Fruit fly (Drosophila melanogaster) whole organism, embryonic: ENCODE results near the gene PGAP2.

ENCODE experiments used
- Bteb2 ChIP-seq: fragments of 200-800 bp; sonication (Bioruptor generic); optimal IDR thresholded peaks from 2 replicates; lab custom pipeline; 2016; ENCODE audit warnings: missing biosample characterization, missing genetic modification characterization
- CG10147 ChIP-seq: fragments of 200-800 bp; sonication (Bioruptor generic); optimal IDR thresholded peaks from 2 replicates; lab custom pipeline; 2019; ENCODE audit warnings: missing biosample characterization, mild to moderate bottlenecking, missing genetic modification characterization, moderate library complexity
- CG10366 ChIP-seq: fragments of 200-800 bp; sonication (Bioruptor generic); IDR thresholded peaks from 2 replicates; pipeline ENCODE4 v1.3.6; 2022; ENCODE audit warnings: missing biosample characterization, missing genetic modification characterization
- CG10959 ChIP-seq: fragments of 200-800 bp; sonication (Bioruptor generic); IDR thresholded peaks from 2 replicates; pipeline ENCODE4 v1.3.6; 2022; ENCODE audit warnings: missing biosample characterization, missing genetic modification characterization
- CG12071 ChIP-seq: fragments of 200-800 bp; sonication (Bioruptor generic); optimal IDR thresholded peaks from 3 replicates; lab custom pipeline; 2018; ENCODE audit warnings: missing biosample characterization, mild to moderate bottlenecking, missing genetic modification characterization
- CG12104 ChIP-seq: fragments of 200-800 bp; sonication (Bioruptor generic); optimal IDR thresholded peaks from 3 replicates; lab custom pipeline; 2016; ENCODE audit warnings: missing biosample characterization, missing genetic modification characterization
- CG12155 ChIP-seq: fragments of 200-800 bp; sonication (Bioruptor generic); optimal IDR thresholded peaks from 3 replicates; lab custom pipeline; 2016; ENCODE audit warnings: missing biosample characterization, missing genetic modification characterization
- CG12942 ChIP-seq: fragments of 200-800 bp; sonication (Bioruptor generic); optimal IDR thresholded peaks from 3 replicates; lab custom pipeline; 2016; ENCODE audit warnings: missing biosample characterization, missing genetic modification characterization
- CG14014 ChIP-seq: fragments of 200-800 bp; sonication (Bioruptor generic); IDR thresholded peaks from 2 replicates; pipeline ENCODE4 v1.3.6; 2022; ENCODE audit warnings: missing biosample characterization, missing genetic modification characterization
- CG15479 ChIP-seq: fragments of 200-800 bp; sonication (Bioruptor generic); optimal IDR thresholded peaks from 3 replicates; lab custom pipeline; 2019; ENCODE audit warnings: missing biosample characterization, mild to moderate bottlenecking, missing genetic modification characterization, moderate library complexity
- CG17829 ChIP-seq: fragments of 200-800 bp; optimal IDR thresholded peaks from 2 replicates; lab custom pipeline; 2019; ENCODE audit warnings: missing biosample characterization, mild to moderate bottlenecking, missing genetic modification characterization, moderate library complexity
- CG2875 ChIP-seq: fragments of 200-800 bp; sonication (Bioruptor generic); optimal IDR thresholded peaks from 2 replicates; lab custom pipeline; 2017; ENCODE audit warnings: missing biosample characterization, mild to moderate bottlenecking, missing genetic modification characterization, missing genetic modification reagents
- CG31388 ChIP-seq: fragments of 200-800 bp; sonication (Bioruptor generic); optimal IDR thresholded peaks from 2 replicates; lab custom pipeline; 2016; ENCODE audit warnings: missing biosample characterization, missing genetic modification characterization
- CG31441 ChIP-seq: fragments of 200-800 bp; sonication (Bioruptor generic); IDR thresholded peaks from 2 replicates; pipeline ENCODE4 v1.3.6; 2022; ENCODE audit warnings: missing biosample characterization, missing genetic modification characterization
- CG4282 ChIP-seq: fragments of 200-800 bp; sonication (Bioruptor generic); optimal IDR thresholded peaks from 2 replicates; lab custom pipeline; 2016; ENCODE audit warnings: missing biosample characterization, missing genetic modification characterization
- CG4360 ChIP-seq: fragments of 200-800 bp; sonication (Bioruptor generic); IDR thresholded peaks from 2 replicates; pipeline ENCODE4 v1.3.6; 2022; ENCODE audit warnings: missing biosample characterization, missing genetic modification characterization
- CG6854 ChIP-seq: fragments of 200-800 bp; sonication (Bioruptor generic); optimal IDR thresholded peaks from 3 replicates; lab custom pipeline; 2017; ENCODE audit warnings: missing biosample characterization, mild to moderate bottlenecking, missing genetic modification characterization
- CG7372 ChIP-seq: fragments of 200-800 bp; sonication (Bioruptor generic); IDR thresholded peaks from 2 replicates; pipeline ENCODE4 v1.3.6; 2022; ENCODE audit warnings: missing biosample characterization, missing genetic modification characterization
- CG8924 ChIP-seq: fragments of 200-800 bp; optimal IDR thresholded peaks from 3 replicates; lab custom pipeline; 2019; ENCODE audit warnings: missing biosample characterization, mild to moderate bottlenecking, missing genetic modification characterization, moderate library complexity
- Chrac-16 ChIP-seq: fragments of 200-800 bp; sonication (Bioruptor generic); optimal IDR thresholded peaks from 3 replicates; lab custom pipeline; 2016; ENCODE audit warnings: missing biosample characterization, missing genetic modification characterization
- D19B ChIP-seq: fragments of 200-800 bp; sonication (Bioruptor generic); optimal IDR thresholded peaks from 2 replicates; lab custom pipeline; 2017; ENCODE audit warnings: missing biosample characterization, mild to moderate bottlenecking, missing genetic modification characterization
- Dad ChIP-seq: fragments of 200-800 bp; sonication (Bioruptor generic); optimal IDR thresholded peaks from 3 replicates; lab custom pipeline; 2016; ENCODE audit warnings: missing biosample characterization, missing genetic modification characterization
- Dbx ChIP-seq: fragments of 200-800 bp; sonication (Bioruptor generic); IDR thresholded peaks from 3 replicates; pipeline ENCODE4 v1.3.6; 2022; ENCODE audit warnings: missing biosample characterization, missing genetic modification characterization
- Dref ChIP-seq: fragments of 200-800 bp; sonication (Bioruptor generic); IDR thresholded peaks from 2 replicates; pipeline ENCODE4 v1.3.6; 2022; ENCODE audit warnings: missing biosample characterization, missing genetic modification characterization
- E2f2 ChIP-seq: fragments of 200-800 bp; sonication (Bioruptor generic); IDR thresholded peaks from 2 replicates; pipeline ENCODE4 v1.3.6; 2022; ENCODE audit warnings: missing biosample characterization, missing genetic modification characterization
- Elba2 ChIP-seq: fragments of 200-800 bp; sonication (Bioruptor generic); optimal IDR thresholded peaks from 3 replicates; lab custom pipeline; 2016; ENCODE audit warnings: missing biosample characterization, missing genetic modification characterization
- Hmr ChIP-seq: fragments of 200-800 bp; sonication (Bioruptor generic); optimal IDR thresholded peaks from 3 replicates; lab custom pipeline; 2017; ENCODE audit warnings: mild to moderate bottlenecking, missing biosample characterization, missing genetic modification reagents, missing genetic modification characterization
- Hr3 ChIP-seq: fragments of 200-800 bp; sonication (Bioruptor generic); optimal IDR thresholded peaks from 3 replicates; lab custom pipeline; 2016; ENCODE audit warnings: missing biosample characterization, missing genetic modification characterization
- Meics ChIP-seq: fragments of 200-800 bp; sonication (Bioruptor generic); optimal IDR thresholded peaks from 2 replicates; lab custom pipeline; 2017; ENCODE audit warnings: missing biosample characterization, mild to moderate bottlenecking, missing genetic modification characterization
- NC2β ChIP-seq: fragments of 200-800 bp; sonication (Bioruptor generic); optimal IDR thresholded peaks from 2 replicates; lab custom pipeline; 2016; ENCODE audit warnings: missing biosample characterization, missing genetic modification characterization
- Ravus ChIP-seq: fragments of 200-800 bp; sonication (Bioruptor generic); IDR thresholded peaks from 2 replicates; pipeline ENCODE4 v1.3.6; 2022; ENCODE audit warnings: missing biosample characterization, missing genetic modification characterization
- Rfx ChIP-seq: fragments of 200-800 bp; sonication (Bioruptor generic); IDR thresholded peaks from 2 replicates; pipeline ENCODE4 v1.3.6; 2022; ENCODE audit warnings: missing biosample characterization, missing genetic modification characterization
- Sin3A ChIP-seq: fragments of >200 bp; optimal IDR thresholded peaks from 2 replicates; lab custom pipeline; 2018
- YL-1 ChIP-seq: fragments of 200-800 bp; sonication (Bioruptor generic); optimal IDR thresholded peaks from 3 replicates; lab custom pipeline; 2017; ENCODE audit warnings: missing biosample characterization, mild to moderate bottlenecking, missing genetic modification characterization
- bbx ChIP-seq: fragments of 200-800 bp; sonication (Bioruptor generic); IDR thresholded peaks from 2 replicates; pipeline ENCODE4 v1.3.6; 2022; ENCODE audit warnings: missing biosample characterization, missing genetic modification characterization; ENCODE audit not compliant: partially characterized antibody
- cas ChIP-seq: fragments of 200-800 bp; sonication (Bioruptor generic); IDR thresholded peaks from 2 replicates; pipeline ENCODE4 v1.3.6; 2022; ENCODE audit warnings: missing biosample characterization, missing genetic modification characterization
- chn ChIP-seq: fragments of 200-800 bp; sonication (Bioruptor generic); optimal IDR thresholded peaks from 2 replicates; lab custom pipeline; 2016; ENCODE audit warnings: missing biosample characterization, missing genetic modification characterization
- en ChIP-seq: fragments of 200-800 bp; sonication (Bioruptor generic); optimal IDR thresholded peaks from 2 replicates; lab custom pipeline; 2016; ENCODE audit warnings: missing biosample characterization, missing genetic modification characterization
- ewg ChIP-seq: fragments of 200-800 bp; sonication (Bioruptor generic); optimal IDR thresholded peaks from 3 replicates; lab custom pipeline; 2017; ENCODE audit warnings: mild to moderate bottlenecking, missing biosample characterization, missing genetic modification reagents, missing genetic modification characterization
- fd64A ChIP-seq: fragments of 200-800 bp; sonication (Bioruptor generic); optimal IDR thresholded peaks from 3 replicates; lab custom pipeline; 2018; ENCODE audit warnings: missing biosample characterization, mild to moderate bottlenecking, missing genetic modification characterization
- gem ChIP-seq: fragments of 200-800 bp; sonication (Bioruptor generic); optimal IDR thresholded peaks from 2 replicates; lab custom pipeline; 2019; ENCODE audit warnings: missing biosample characterization, mild to moderate bottlenecking, missing genetic modification characterization, moderate library complexity
- hb ChIP-seq: fragments of 200-800 bp; sonication (Bioruptor generic); IDR thresholded peaks from 3 replicates; pipeline ENCODE4 v1.3.6; 2022; ENCODE audit warnings: missing biosample characterization, missing genetic modification characterization; ENCODE audit not compliant: partially characterized antibody
- kah ChIP-seq: fragments of 200-800 bp; sonication (Bioruptor generic); optimal IDR thresholded peaks from 2 replicates; lab custom pipeline; 2018; ENCODE audit warnings: missing biosample characterization, mild to moderate bottlenecking, missing genetic modification characterization
- lab ChIP-seq: fragments of 200-800 bp; sonication (Bioruptor generic); optimal IDR thresholded peaks from 3 replicates; lab custom pipeline; 2017; ENCODE audit warnings: missing biosample characterization, missing genetic modification characterization, mild to moderate bottlenecking, moderate library complexity, missing genetic modification reagents
- pita ChIP-seq: fragments of 200-800 bp; sonication (Bioruptor generic); optimal IDR thresholded peaks from 2 replicates; lab custom pipeline; 2017; ENCODE audit warnings: missing biosample characterization, mild to moderate bottlenecking, missing genetic modification characterization
- pnt ChIP-seq: fragments of 200-800 bp; sonication (Bioruptor generic); optimal IDR thresholded peaks from 3 replicates; lab custom pipeline; 2016; ENCODE audit warnings: missing biosample characterization, missing genetic modification characterization
- sens ChIP-seq: fragments of 200-800 bp; sonication (Bioruptor generic); peaks from one replicate; lab custom pipeline; 2016; ENCODE audit warnings: missing biosample characterization, missing genetic modification characterization
- sens-2 ChIP-seq: fragments of 200-800 bp; sonication (Bioruptor generic); IDR thresholded peaks from 2 replicates; pipeline ENCODE4 v1.3.6; 2022; ENCODE audit warnings: missing biosample characterization, missing genetic modification characterization
- slp2 ChIP-seq: fragments of 200-800 bp; sonication (Bioruptor generic); optimal IDR thresholded peaks from 2 replicates; lab custom pipeline; 2016; ENCODE audit warnings: missing biosample characterization, missing genetic modification characterization
- vnd ChIP-seq: fragments of 200-800 bp; sonication (Bioruptor generic); IDR thresholded peaks from 3 replicates; pipeline ENCODE4 v1.3.6; 2022; ENCODE audit warnings: missing biosample characterization, missing genetic modification characterization; ENCODE audit not compliant: partially characterized antibody
- zfh2 ChIP-seq: fragments of 200-800 bp; sonication (Bioruptor generic); optimal IDR thresholded peaks from 2 replicates; lab custom pipeline; 2016; ENCODE audit warnings: missing biosample characterization, missing genetic modification characterization

PGAP2 gene

DNA sequence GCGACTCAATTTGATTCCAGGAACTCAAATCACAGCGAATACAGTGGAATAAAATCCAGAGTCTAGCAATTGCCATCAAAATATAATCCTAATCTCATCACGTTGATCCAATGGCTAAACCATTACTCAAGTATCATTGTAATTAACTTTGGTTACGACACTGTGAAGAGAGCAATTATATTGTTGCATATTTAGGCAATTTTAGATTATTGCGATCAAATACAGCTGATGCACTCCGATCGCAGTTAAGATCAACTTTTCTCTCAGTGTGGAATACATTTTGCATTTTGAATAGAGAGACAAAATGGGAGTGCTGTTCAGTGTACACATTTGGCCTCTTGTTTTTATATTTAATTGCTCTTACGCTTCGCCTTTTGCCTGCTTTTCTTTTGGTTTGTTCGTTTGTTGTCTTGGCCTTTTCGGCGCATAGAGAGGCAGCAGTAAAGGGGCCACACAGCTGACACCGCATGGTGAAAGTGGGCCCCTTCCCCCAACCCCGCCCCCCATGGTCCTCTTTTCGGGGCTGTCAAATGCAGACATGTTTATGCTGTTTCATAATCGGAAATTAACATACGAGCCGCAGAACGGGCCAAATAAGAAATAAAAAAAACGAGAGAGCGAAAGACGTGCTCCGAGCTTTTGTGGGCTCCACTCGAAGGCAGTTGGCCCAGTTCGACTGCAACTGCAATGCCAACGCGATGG lies 27.0 kb upstream of the PGAP2 start (continued):
- TF ChIP-seq pita (GFP tag; lab: Kevin White, UChicago) (no peak), CG17829 (tag; lab: Kevin White, UChicago) (peak; percentile 60), CG6854 (GFP tag; lab: Kevin White, UChicago) (no peak), sens-2 (GFP tag; lab: Robert Waterston, UW) (no peak), CG12942 (GFP tag; lab: Kevin White, UChicago) (peak; percentile 54), CG2875 (GFP tag; lab: Kevin White, UChicago) (peak; percentile 56), Bteb2 (no peak), chn (peak; percentile 29), CG31388 (GFP tag; lab: Kevin White, UChicago) (no peak), Hmr (GFP tag; lab: Kevin White, UChicago) (peak; percentile 39), CG12071 (GFP tag; lab: Kevin White, UChicago) (peak; percentile 74), Dad (peak; percentile 8), E2f2 (GFP tag; lab: Robert Waterston, UW) (no peak), Elba2 (GFP tag; lab: Kevin White, UChicago) (no peak), Rfx (GFP tag; lab: Robert Waterston, UW) (peak; percentile 43; the same call in 1 of the 2 replicates), pnt (GFP tag; lab: Kevin White, UChicago) (peak; percentile 69), kah (GFP tag; lab: Kevin White, UChicago) (no peak), Meics (GFP tag; lab: Kevin White, UChicago) (peak; percentile 26), Chrac-16 (GFP tag; lab: Kevin White, UChicago) (peak; percentile 52), YL-1 (GFP tag; lab: Kevin White, UChicago) (no peak), CG12155 (GFP tag; lab: Kevin White, UChicago) (peak; percentile 3), CG8924 (tag; lab: Kevin White, UChicago) (peak; percentile 50), bbx (0 out of 2 replicates have a peak, but pooled peaks have one; percentile 15), gem (tag; lab: Kevin White, UChicago) (peak; percentile 80), Ravus (GFP tag; lab: Robert Waterston, UW) (no peak), lab (peak; percentile 58), NC2β (GFP tag; lab: Kevin White, UChicago) (peak; percentile 14), CG10147 (GFP tag; lab: Kevin White, UChicago) (peak; percentile 57), CG7372 (GFP tag; lab: Robert Waterston, UW) (no peak), Sin3A (lab: Kevin White, UChicago) (no peak), Dref (GFP tag; lab: Robert Waterston, UW) (no peak), CG4360 (GFP tag; lab: Robert Waterston, UW) (no peak), vnd (GFP tag; lab: Robert Waterston, UW) (no peak), cas (GFP tag; lab: Robert Waterston, UW) (no peak), Dbx (GFP tag; lab: Robert Waterston, UW) (no peak), ewg (GFP tag; lab: Kevin White, UChicago) (peak; percentile 52), CG10366 (no peak), CG12104 (GFP tag; lab: Kevin White, UChicago) (no peak), CG31441 (GFP tag; lab: Robert Waterston, UW) (peak; percentile 79), sens (GFP tag; lab: Kevin White, UChicago) (peak; percentile 96), en (GFP tag; lab: Kevin White, UChicago) (peak; percentile 62), zfh2 (GFP tag; lab: Kevin White, UChicago) (peak; percentile 11), Hr3 (GFP tag; lab: Kevin White, UChicago) (peak; percentile 49), CG14014 (peak; percentile 32; the same call in 1 of the 2 replicates), CG10959 (no peak), fd64A (GFP tag; lab: Kevin White, UChicago) (no peak), CG15479 (GFP tag; lab: Kevin White, UChicago) (no peak), CG4282 (no peak), D19B (GFP tag; lab: Kevin White, UChicago) (no peak), hb (no peak), slp2 (GFP tag; lab: Kevin White, UChicago) (peak; percentile 62)
